Fruit fly (Drosophila melanogaster) whole organism, wandering third instar larva: Measurements from ENCODE around the gene CG1636.
A peak's percentile ranks its signal among the peaks of the same experiment; 100 is the strongest.

Experiments
- Abd-B ChIP-seq: fragments of >200 bp; optimal IDR thresholded peaks from 2 replicates; lab custom pipeline; 2017; ENCODE audit warnings: missing biosample characterization, missing genetic modification characterization
- CG9705 ChIP-seq: fragments of 200-800 bp; sonication (Bioruptor generic); optimal IDR thresholded peaks from 2 replicates; lab custom pipeline; 2018; ENCODE audit warnings: missing biosample characterization, mild to moderate bottlenecking, missing genetic modification characterization
- CrebA ChIP-seq: fragments of 200-800 bp; sonication (Bioruptor generic); optimal IDR thresholded peaks from 2 replicates; lab custom pipeline; 2016; ENCODE audit warnings: missing biosample characterization, mild to moderate bottlenecking, missing genetic modification characterization, borderline replicate concordance
- Dfd ChIP-seq: fragments of >200 bp; optimal IDR thresholded peaks from 2 replicates; lab custom pipeline; 2017; ENCODE audit warnings: missing biosample characterization, missing genetic modification characterization
- Dif ChIP-seq: fragments of 200-275, 200-300 bp; sonication (Bioruptor generic); optimal IDR thresholded peaks from 2 replicates; lab custom pipeline; 2018; ENCODE audit warnings: missing biosample characterization, missing genetic modification characterization; ENCODE audit not compliant: partially characterized antibody
- GATAd ChIP-seq: sonication (Bioruptor generic); optimal IDR thresholded peaks from 2 replicates; lab custom pipeline; 2016; ENCODE audit warnings: missing biosample characterization, missing genetic modification characterization
- HLH106 ChIP-seq: fragments of 200-800 bp; optimal IDR thresholded peaks from 3 replicates; lab custom pipeline; 2019; ENCODE audit warnings: missing biosample characterization, mild to moderate bottlenecking, missing genetic modification characterization, moderate library complexity
- Hnf4 ChIP-seq: fragments of 200-800 bp; sonication (Bioruptor generic); optimal IDR thresholded peaks from 2 replicates; lab custom pipeline; 2016; ENCODE audit warnings: missing biosample characterization, mild to moderate bottlenecking, missing genetic modification characterization
- Jra ChIP-seq: sonication (Bioruptor generic); optimal IDR thresholded peaks from 2 replicates; lab custom pipeline; 2016; ENCODE audit warnings: missing biosample characterization, missing genetic modification characterization
- Rel ChIP-seq, 2 experiments: fragments of 200-800 bp; sonication (Bioruptor generic) in 1 of 2; optimal IDR thresholded peaks; 2 replicates in 1 of 2; 3 replicates in 1 of 2; lab custom pipeline; 2016 to 2019; ENCODE audit warnings: mild to moderate bottlenecking in 2 of 2, missing biosample characterization in 2 of 2, missing genetic modification characterization in 2 of 2, moderate library complexity in 1 of 2
- Vsx2 ChIP-seq: fragments of 200-300, 225-300 bp; sonication (Bioruptor generic); optimal IDR thresholded peaks from 2 replicates; lab custom pipeline; 2018; ENCODE audit warnings: missing biosample characterization, missing genetic modification characterization; ENCODE audit not compliant: partially characterized antibody
- jim ChIP-seq: fragments of 175-275, 200-325 bp; sonication (Bioruptor generic); optimal IDR thresholded peaks from 2 replicates; lab custom pipeline; 2016; ENCODE audit warnings: missing biosample characterization, mild to moderate bottlenecking, missing genetic modification characterization
- psq ChIP-seq: fragments of 200-800 bp; sonication (Bioruptor generic); optimal IDR thresholded peaks from 3 replicates; lab custom pipeline; 2017; ENCODE audit warnings: missing biosample characterization, mild to moderate bottlenecking, missing genetic modification characterization, moderate library complexity
- sage ChIP-seq: fragments of 200-800 bp; sonication (Bioruptor generic); optimal IDR thresholded peaks from 2 replicates; lab custom pipeline; 2016; ENCODE audit warnings: missing biosample characterization, mild to moderate bottlenecking, missing genetic modification characterization
- tai ChIP-seq: sonication (Bioruptor generic); optimal IDR thresholded peaks from 2 replicates; lab custom pipeline; 2016; ENCODE audit warnings: missing biosample characterization, missing genetic modification characterization
- usp ChIP-seq: fragments of >200 bp; optimal IDR thresholded peaks from 2 replicates; lab custom pipeline; 2017; ENCODE audit warnings: missing biosample characterization, missing genetic modification characterization

CG1636 gene

dm6 chrX:8286859-8287258, 13.6 kb downstream of the CG1636 start:
- TF ChIP-seq GATAd (GFP tag; lab: Kevin White, UChicago) (no peak), CG9705 (GFP tag; lab: Kevin White, UChicago) (no peak), HLH106 (tag; lab: Kevin White, UChicago) (no peak), Rel (GFP tag; optimal IDR thresholded peaks at IDR 0.05; lab: Kevin White, UChicago) (no peak), Rel (tag; optimal IDR thresholded peaks at IDR 0.05; lab: Kevin White, UChicago) (no peak), Abd-B (GFP tag; lab: Kevin White, UChicago) (no peak), Dfd (GFP tag; lab: Kevin White, UChicago) (peak; percentile 91), psq (GFP tag; lab: Kevin White, UChicago) (no peak), Hnf4 (GFP tag; lab: Kevin White, UChicago) (no peak)

dm6 chrX:8294493-8295337, 21.5 kb downstream of the CG1636 start:
- no peak for TF ChIP-seq Jra
- peak; percentile 24 for TF ChIP-seq CrebA (GFP tag; lab: Kevin White, UChicago)
- TF ChIP-seq Vsx2 (GFP tag; lab: Kevin White, UChicago), result peak; percentile 25
- peak; percentile 99 for TF ChIP-seq Dfd (GFP tag; lab: Kevin White, UChicago)
- TF ChIP-seq tai (GFP tag; lab: Kevin White, UChicago), result peak; percentile 78

- TF ChIP-seq psq (GFP tag; lab: Kevin White, UChicago) (peak; percentile 14), Dif (peak; percentile 38), sage (GFP tag; lab: Kevin White, UChicago) (peak; percentile 56), GATAd (GFP tag; lab: Kevin White, UChicago) (peak; percentile 13), usp (GFP tag; lab: Kevin White, UChicago) (peak; percentile 9), jim (GFP tag; lab: Kevin White, UChicago) (peak; percentile 17)
Measured at dm6 chrX:8295338-8296206, 22.4 kb downstream of the CG1636 start.
